Worm (Caenorhabditis elegans) whole organism, L2 larva: ENCODE results near the gene oig-4.

Source experiments
- ZK546.5 ChIP-seq: sonication (generic microtip); optimal IDR thresholded peaks from 2 replicates; lab custom pipeline; 2017; ENCODE audit warnings: missing biosample characterization, missing genetic modification characterization
- nhr-77 ChIP-seq: fragments of 150-350 bp; optimal IDR thresholded peaks from 2 replicates; lab custom pipeline; 2014; ENCODE audit warnings: missing biosample characterization, missing genetic modification characterization
- unc-55 ChIP-seq: fragments of 150-350 bp; sonication (generic microtip); optimal IDR thresholded peaks from 3 replicates; lab custom pipeline; 2014; ENCODE audit warnings: missing biosample characterization, missing genetic modification reagents, missing genetic modification characterization

ce11 chrII:7624995-7625394 lies 11.7 kb downstream of the oig-4 start:
- no peak for TF ChIP-seq nhr-77
- TF ChIP-seq ZK546.5 (tag; lab: Kevin White, UChicago): no peak
- TF ChIP-seq unc-55 (GFP tag; lab: Kevin White, UChicago): no peak
